Fruit fly (Drosophila melanogaster): ENCODE results near the gene Iml1.

The Iml1 gene

DNA sequence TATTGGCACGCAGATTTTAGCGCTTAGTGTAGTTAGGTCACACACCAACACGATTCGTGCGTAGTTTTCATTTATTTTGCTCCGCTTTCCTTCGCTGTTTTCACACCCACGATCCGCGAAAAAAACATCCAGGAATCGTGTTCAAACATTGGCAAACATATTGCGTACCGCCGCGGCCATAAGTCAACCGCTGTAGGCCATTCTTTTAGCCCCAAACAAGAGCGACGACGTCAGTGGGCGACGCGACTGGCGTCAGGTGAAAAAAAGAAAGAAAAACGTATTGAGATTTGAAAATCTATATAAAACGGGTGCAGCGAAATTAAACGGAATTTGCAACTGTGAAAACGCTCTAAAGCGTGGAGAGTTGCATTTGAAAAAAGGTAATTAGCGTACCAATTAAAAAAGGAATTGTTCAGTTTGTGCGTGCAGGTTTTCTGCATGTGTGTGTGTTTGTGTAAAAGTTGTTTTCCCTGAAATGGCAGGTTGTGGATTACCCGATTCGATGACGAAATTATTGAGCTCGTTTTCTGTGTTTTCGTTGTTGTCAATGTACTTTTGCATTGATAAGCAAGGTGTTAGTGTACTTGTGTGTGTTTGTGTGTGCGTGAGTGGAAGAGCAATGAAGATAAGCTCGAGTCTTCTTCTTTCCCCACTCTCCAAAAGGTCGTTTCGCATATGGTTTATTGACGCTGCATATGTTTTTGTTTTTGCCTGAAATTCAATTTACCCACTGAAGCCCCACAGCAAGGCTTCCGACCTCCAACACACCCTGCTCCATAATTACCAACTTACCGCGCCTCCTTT is 35.5 kb upstream of the Iml1 start, which contains the start of gene Tmep:
Gene Tmep (plus strand): TSS at position 20 of the 804 bp plus-strand sequence.
- TF ChIP-seq Dll (optimal IDR thresholded peaks at IDR 0.05) (no peak), usp (GFP tag; optimal IDR thresholded peaks at IDR 0.05) (no peak), EcR (GFP tag; optimal IDR thresholded peaks at IDR 0.05) (no peak), pan (optimal IDR thresholded peaks at IDR 0.05) (no peak), CG8478 (optimal IDR thresholded peaks at IDR 0.05) (no peak), psq (optimal IDR thresholded peaks at IDR 0.05) (no peak)

DNA sequence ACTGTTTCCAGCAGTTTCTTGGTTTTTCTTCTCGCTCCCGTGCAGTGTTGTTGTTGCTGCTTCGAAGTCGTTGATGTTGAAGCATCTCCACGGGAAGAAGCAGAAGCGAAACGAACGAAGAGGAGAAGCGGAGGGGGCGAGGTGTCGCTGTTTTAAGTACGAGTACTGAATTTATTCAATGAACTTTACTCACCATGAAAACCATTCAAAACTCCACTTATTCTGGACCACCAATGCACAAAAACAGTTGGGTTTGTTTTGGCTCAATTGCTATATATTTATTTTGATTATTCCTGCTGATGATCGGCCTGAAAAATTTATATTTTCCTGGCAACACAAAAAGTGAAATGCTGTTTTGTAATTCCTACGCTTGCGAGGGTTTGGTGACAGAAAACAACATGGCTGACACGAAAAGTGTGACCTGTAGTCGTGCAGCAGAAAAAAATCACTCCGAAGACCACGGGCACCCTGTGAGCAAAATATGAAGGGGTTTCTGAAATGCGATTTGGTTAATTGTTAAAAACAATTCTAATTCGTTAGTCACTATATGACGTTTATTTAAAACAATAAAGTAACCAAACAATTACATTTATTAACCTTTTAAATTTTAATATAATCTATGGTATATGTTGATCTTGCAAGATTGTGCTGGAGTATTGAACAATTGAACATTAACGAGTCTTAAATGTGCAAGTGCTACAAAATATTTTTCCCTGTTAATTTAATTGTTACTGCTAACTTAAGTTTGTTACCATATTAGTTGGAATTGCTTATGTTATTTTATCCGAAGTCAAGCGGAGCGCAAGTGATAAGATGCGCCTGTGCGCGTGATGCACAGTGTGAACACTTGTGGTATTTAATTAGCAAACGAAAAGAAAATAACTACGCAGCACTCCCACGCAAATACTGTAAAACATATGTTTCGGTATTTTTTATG is 34.7 kb upstream of the Iml1 start, which contains the start of gene CG7879:
Gene CG7879 (minus strand): TSS at position 384 of the 937 bp plus-strand sequence.
- TF ChIP-seq Dll (optimal IDR thresholded peaks at IDR 0.05) (no peak), usp (GFP tag; optimal IDR thresholded peaks at IDR 0.05) (no peak), pan (optimal IDR thresholded peaks at IDR 0.05) (no peak), psq (optimal IDR thresholded peaks at IDR 0.05) (no peak), EcR (GFP tag; optimal IDR thresholded peaks at IDR 0.05) (no peak), CG8478 (optimal IDR thresholded peaks at IDR 0.05) (no peak)

DNA sequence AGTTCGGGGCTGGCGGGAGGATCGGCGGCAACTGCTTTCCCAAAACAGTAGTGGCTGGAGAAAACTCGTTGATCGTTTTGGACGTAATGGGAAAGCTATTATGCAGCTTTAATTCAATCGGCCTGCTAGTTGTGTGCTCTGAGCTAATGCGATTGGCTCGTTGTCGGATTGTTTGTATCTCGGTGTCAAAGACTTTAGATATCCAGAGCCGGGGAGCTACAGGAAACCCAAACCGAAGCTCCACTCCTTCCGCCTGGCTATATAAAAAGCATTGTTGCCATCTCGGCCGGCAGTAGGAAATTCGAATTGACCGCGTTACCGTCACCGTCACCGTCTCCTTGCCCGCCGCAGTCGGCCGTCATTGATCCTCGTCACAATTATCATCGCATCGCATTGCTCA is 31.3 kb upstream of the Iml1 start, which contains the start of gene CG12003:
Gene CG12003 (plus strand): TSS at position 301 of the 400 bp plus-strand sequence.
- no peak for TF ChIP-seq EcR (GFP tag; optimal IDR thresholded peaks at IDR 0.05)
- TF ChIP-seq psq (optimal IDR thresholded peaks at IDR 0.05) = no peak
- no peak for TF ChIP-seq pan (optimal IDR thresholded peaks at IDR 0.05)
- no peak for TF ChIP-seq usp (GFP tag; optimal IDR thresholded peaks at IDR 0.05)
- TF ChIP-seq Dll (optimal IDR thresholded peaks at IDR 0.05) = no peak
- no peak for TF ChIP-seq CG8478 (optimal IDR thresholded peaks at IDR 0.05)

DNA sequence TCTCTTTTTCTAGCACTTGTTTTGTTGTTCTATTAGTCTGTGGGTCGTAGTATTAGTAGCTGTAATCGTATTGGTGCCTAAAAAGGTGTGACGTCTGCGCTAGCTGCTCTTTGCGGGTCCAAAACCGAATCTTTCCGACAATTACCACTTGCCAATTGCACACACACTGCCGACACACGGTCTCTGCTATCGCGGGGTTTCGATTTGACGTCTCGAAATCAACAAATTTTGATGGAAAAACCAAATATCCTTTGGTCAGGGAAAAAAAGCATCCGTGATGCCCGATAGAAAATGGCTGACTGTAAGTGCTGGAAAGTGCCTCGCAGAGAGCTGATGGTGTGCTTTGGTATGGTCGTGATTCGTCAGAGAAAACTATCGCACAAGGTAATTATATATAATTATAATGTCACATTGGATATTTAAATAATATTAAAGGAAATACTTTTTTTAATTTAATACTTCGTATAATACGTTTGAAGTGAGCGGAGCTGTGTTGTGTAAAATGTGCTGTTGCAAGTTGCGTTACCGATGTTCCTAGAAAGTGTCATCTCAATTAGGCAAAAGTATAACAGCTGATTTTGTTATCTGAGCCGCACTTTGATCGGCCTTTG is 24.4 kb upstream of the Iml1 start, which contains the start of the genes Pex10 and CG12099:
Gene Pex10 (plus strand): TSS at position 51 of the 611 bp plus-strand sequence.
Gene CG12099 (minus strand): TSS at position 307 of the 611 bp plus-strand sequence.
- TF ChIP-seq EcR (GFP tag; optimal IDR thresholded peaks at IDR 0.05) (no peak), CG8478 (optimal IDR thresholded peaks at IDR 0.05) (no peak), usp (GFP tag; optimal IDR thresholded peaks at IDR 0.05) (no peak), psq (optimal IDR thresholded peaks at IDR 0.05) (no peak), Dll (optimal IDR thresholded peaks at IDR 0.05) (no peak), pan (optimal IDR thresholded peaks at IDR 0.05) (no peak)

DNA sequence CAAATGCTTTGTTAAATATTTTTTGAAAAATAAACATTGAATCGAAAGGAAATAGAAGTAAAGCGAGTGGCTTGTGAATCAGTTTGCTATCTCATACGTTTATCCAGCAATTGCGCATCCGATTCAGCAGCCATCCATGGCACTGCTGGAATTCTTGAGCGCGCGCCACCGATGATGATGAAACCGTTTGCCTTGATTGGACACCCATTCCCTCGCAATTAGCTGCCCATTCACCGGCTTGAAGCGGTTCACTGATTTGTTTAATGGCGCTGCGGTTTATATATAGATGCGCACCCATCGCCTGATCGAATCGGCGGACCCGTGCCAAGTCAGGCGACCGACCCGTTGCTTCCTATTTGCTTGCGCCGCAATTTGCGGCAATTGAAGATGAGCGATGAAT is 19.4 kb upstream of the Iml1 start, which contains the start of gene Pcyt2:
Gene Pcyt2 (plus strand): TSS at position 301 of the 400 bp plus-strand sequence.
- TF ChIP-seq CG8478 (optimal IDR thresholded peaks at IDR 0.05) (no peak), usp (GFP tag; optimal IDR thresholded peaks at IDR 0.05) (no peak), Dll (optimal IDR thresholded peaks at IDR 0.05) (no peak), psq (optimal IDR thresholded peaks at IDR 0.05) (no peak), EcR (GFP tag; optimal IDR thresholded peaks at IDR 0.05) (no peak), pan (optimal IDR thresholded peaks at IDR 0.05) (no peak)

DNA sequence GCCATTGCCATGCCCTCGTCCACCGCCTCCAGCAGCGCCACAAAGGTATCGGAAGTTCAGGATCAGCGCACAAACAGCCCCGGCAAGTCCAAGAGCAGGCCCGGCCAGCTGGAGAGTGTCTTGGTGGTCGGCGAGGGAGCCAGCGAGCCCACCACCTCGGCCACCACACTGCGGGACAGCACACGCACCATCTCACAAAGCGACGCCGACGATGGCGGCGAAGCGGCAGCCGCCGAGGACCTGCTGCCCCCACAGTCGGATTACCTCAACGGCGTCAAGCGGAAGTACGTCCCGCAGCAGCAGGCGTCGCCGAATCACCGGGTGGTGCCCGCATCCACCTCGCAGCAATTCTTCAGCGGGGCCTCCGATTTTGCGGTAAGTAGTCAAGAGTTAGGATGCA is 17.1 kb upstream of the Iml1 start:
- TF ChIP-seq Dll (optimal IDR thresholded peaks at IDR 0.05) (no peak), usp (GFP tag; optimal IDR thresholded peaks at IDR 0.05) (no peak), psq (optimal IDR thresholded peaks at IDR 0.05) (no peak), CG8478 (optimal IDR thresholded peaks at IDR 0.05) (no peak), pan (optimal IDR thresholded peaks at IDR 0.05) (no peak), EcR (GFP tag; optimal IDR thresholded peaks at IDR 0.05) (no peak)

DNA sequence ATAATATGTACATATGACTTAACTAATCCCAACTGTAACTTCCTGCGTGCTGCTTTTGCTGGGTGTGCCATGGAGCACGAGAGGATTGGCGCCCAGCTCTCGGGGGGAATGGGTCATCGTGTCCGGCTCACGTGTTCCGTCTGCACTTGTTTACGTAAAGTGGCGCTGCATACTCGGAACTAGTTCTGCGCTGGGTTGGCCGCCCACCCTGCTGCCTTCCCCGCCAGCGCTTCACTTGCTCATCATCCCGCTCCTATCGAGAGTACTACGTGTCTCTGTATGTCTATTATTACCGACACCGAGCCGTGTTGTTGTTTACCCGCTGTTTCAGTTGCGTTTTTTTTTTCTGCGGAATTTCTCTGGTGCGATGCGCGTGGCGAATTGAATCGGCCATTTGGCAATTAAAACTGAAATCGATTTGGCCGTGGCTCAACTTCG is 15.8 kb upstream of the Iml1 start:
- no peak for TF ChIP-seq pan (optimal IDR thresholded peaks at IDR 0.05)
- TF ChIP-seq usp (GFP tag; optimal IDR thresholded peaks at IDR 0.05) = no peak
- no peak for TF ChIP-seq CG8478 (optimal IDR thresholded peaks at IDR 0.05)
- no peak for TF ChIP-seq psq (optimal IDR thresholded peaks at IDR 0.05)
- TF ChIP-seq EcR (GFP tag; optimal IDR thresholded peaks at IDR 0.05) = no peak
- TF ChIP-seq Dll (optimal IDR thresholded peaks at IDR 0.05) = no peak

DNA sequence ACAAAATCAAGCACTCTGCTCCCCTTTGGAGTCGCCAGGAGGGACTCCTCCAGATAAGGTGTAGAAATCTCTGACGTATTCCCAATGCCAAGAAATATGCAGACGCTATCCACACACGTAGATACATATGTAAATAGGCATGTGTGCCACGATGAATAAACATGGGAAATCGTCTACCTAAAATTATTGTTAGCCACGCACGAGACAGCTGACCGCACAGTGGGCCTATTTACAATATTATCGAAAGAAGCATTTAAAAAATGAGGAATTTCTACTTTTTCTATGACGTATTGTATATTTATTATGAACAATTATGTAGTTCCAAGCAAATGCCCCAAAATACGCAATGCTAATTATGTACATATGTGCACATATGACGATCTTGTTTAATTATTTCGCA is 15.3 kb upstream of the Iml1 start:
- no peak for TF ChIP-seq psq (optimal IDR thresholded peaks at IDR 0.05)
- no peak for TF ChIP-seq usp (GFP tag; optimal IDR thresholded peaks at IDR 0.05)
- TF ChIP-seq CG8478 (optimal IDR thresholded peaks at IDR 0.05) = no peak
- TF ChIP-seq Dll (optimal IDR thresholded peaks at IDR 0.05) = no peak
- no peak for TF ChIP-seq pan (optimal IDR thresholded peaks at IDR 0.05)
- no peak for TF ChIP-seq EcR (GFP tag; optimal IDR thresholded peaks at IDR 0.05)

DNA sequence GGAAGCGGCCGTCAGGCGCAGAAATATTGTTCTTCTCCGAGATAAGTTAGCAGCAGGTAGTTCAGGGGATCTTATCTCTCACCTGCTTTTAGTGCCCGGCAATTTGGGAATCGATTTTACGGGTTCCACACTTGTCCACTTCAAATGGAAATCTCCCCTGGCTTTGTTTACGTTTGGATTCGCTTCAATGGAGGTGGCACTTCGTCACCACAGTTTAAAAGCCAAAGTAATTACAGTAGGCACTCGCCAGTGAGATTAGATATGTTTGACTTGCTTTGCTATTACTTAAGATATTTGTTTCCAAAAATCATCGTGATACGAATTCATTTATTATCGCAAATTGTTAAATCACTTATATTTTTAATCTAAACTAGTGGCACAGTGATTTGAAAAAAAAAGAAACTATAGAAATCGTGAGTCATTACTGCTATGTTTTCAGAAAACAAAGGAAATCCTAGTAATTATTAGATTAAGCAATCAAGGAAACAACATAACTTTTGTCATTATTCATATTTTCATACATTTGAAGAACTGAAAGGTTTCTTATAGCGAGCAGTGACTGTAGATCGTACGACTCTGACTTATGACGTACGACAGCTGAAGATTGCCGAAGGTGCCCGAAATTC is 14.6 kb upstream of the Iml1 start:
- TF ChIP-seq usp (GFP tag; optimal IDR thresholded peaks at IDR 0.05) = no peak
- no peak for TF ChIP-seq CG8478 (optimal IDR thresholded peaks at IDR 0.05)
- no peak for TF ChIP-seq pan (optimal IDR thresholded peaks at IDR 0.05)
- TF ChIP-seq psq (optimal IDR thresholded peaks at IDR 0.05) = no peak
- no peak for TF ChIP-seq Dll (optimal IDR thresholded peaks at IDR 0.05)
- TF ChIP-seq EcR (GFP tag; optimal IDR thresholded peaks at IDR 0.05) = no peak

DNA sequence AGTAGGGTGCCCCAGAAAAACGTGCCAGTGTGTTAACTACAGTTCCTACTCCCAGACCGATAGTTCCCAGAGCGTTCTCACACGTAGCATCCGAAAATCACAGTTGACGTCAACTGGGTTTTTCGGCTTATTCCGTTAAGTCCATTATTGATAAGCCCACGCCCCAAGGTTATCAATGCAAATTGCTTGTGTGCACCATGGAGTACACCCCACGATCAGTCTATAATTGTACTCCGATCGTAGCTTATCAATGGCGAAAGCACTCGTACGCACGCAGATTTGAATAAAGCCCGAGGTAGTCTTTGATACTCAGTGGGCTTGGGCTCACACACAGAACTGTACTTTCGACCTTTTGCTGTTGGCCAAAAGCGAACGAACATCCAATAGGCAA is 13.3 kb upstream of the Iml1 start:
- TF ChIP-seq usp (GFP tag; optimal IDR thresholded peaks at IDR 0.05) = no peak
- TF ChIP-seq EcR (GFP tag; optimal IDR thresholded peaks at IDR 0.05) = no peak
- TF ChIP-seq pan (optimal IDR thresholded peaks at IDR 0.05) = no peak
- no peak for TF ChIP-seq Dll (optimal IDR thresholded peaks at IDR 0.05)
- TF ChIP-seq psq (optimal IDR thresholded peaks at IDR 0.05) = no peak
- no peak for TF ChIP-seq CG8478 (optimal IDR thresholded peaks at IDR 0.05)

All from whole organism.